Fruit fly (Drosophila melanogaster) whole organism, wandering third instar larva: ENCODE measurements around the gene CG31751.
A peak's percentile ranks its signal among the peaks of the same experiment; 100 is the strongest.

ENCODE experiments used
- Abd-B ChIP-seq: fragments of >200 bp; optimal IDR thresholded peaks from 2 replicates; lab custom pipeline; 2017; ENCODE audit warnings: missing biosample characterization, missing genetic modification characterization
- CG32264 ChIP-seq: fragments of 200-800 bp; sonication (Bioruptor generic); optimal IDR thresholded peaks from 2 replicates; lab custom pipeline; 2016; ENCODE audit warnings: missing biosample characterization, missing genetic modification characterization
- CG9705 ChIP-seq: fragments of 200-800 bp; sonication (Bioruptor generic); optimal IDR thresholded peaks from 2 replicates; lab custom pipeline; 2018; ENCODE audit warnings: missing biosample characterization, mild to moderate bottlenecking, missing genetic modification characterization
- CrebA ChIP-seq: fragments of 200-800 bp; sonication (Bioruptor generic); optimal IDR thresholded peaks from 2 replicates; lab custom pipeline; 2016; ENCODE audit warnings: missing biosample characterization, mild to moderate bottlenecking, missing genetic modification characterization, borderline replicate concordance
- Dfd ChIP-seq: fragments of >200 bp; optimal IDR thresholded peaks from 2 replicates; lab custom pipeline; 2017; ENCODE audit warnings: missing biosample characterization, missing genetic modification characterization
- Dif ChIP-seq: fragments of 200-275, 200-300 bp; sonication (Bioruptor generic); optimal IDR thresholded peaks from 2 replicates; lab custom pipeline; 2018; ENCODE audit warnings: missing biosample characterization, missing genetic modification characterization; ENCODE audit not compliant: partially characterized antibody
- GATAd ChIP-seq: sonication (Bioruptor generic); optimal IDR thresholded peaks from 2 replicates; lab custom pipeline; 2016; ENCODE audit warnings: missing biosample characterization, missing genetic modification characterization
- HLH106 ChIP-seq: fragments of 200-800 bp; optimal IDR thresholded peaks from 3 replicates; lab custom pipeline; 2019; ENCODE audit warnings: missing biosample characterization, mild to moderate bottlenecking, missing genetic modification characterization, moderate library complexity
- Hnf4 ChIP-seq: fragments of 200-800 bp; sonication (Bioruptor generic); optimal IDR thresholded peaks from 2 replicates; lab custom pipeline; 2016; ENCODE audit warnings: missing biosample characterization, mild to moderate bottlenecking, missing genetic modification characterization
- Hr78 ChIP-seq: fragments of >200 bp; optimal IDR thresholded peaks from 2 replicates; lab custom pipeline; 2017; ENCODE audit warnings: missing biosample characterization, missing genetic modification characterization
- Hr83 ChIP-seq: fragments of 200-300 bp; sonication (Bioruptor generic); optimal IDR thresholded peaks from 2 replicates; lab custom pipeline; 2016; ENCODE audit warnings: missing biosample characterization, mild to moderate bottlenecking, missing genetic modification characterization, moderate library complexity; ENCODE audit not compliant: poor library complexity, severe bottlenecking
- Jra ChIP-seq: sonication (Bioruptor generic); optimal IDR thresholded peaks from 2 replicates; lab custom pipeline; 2016; ENCODE audit warnings: missing biosample characterization, missing genetic modification characterization
- Mio ChIP-seq: sonication (Bioruptor generic); optimal IDR thresholded peaks from 2 replicates; lab custom pipeline; 2016; ENCODE audit warnings: missing biosample characterization, missing genetic modification characterization
- Myc ChIP-seq: fragments of >200 bp; optimal IDR thresholded peaks from 2 replicates; lab custom pipeline; 2017
- N ChIP-seq: fragments of >200 bp; optimal IDR thresholded peaks from 2 replicates; lab custom pipeline; 2018; ENCODE audit warnings: missing biosample characterization, missing external identifiers, missing genetic modification characterization
- OdsH ChIP-seq: fragments of 200-800 bp; sonication (Bioruptor generic); optimal IDR thresholded peaks from 2 replicates; lab custom pipeline; 2016; ENCODE audit warnings: missing biosample characterization, mild to moderate bottlenecking, missing genetic modification characterization
- Rel ChIP-seq, 2 experiments: fragments of 200-800 bp; sonication (Bioruptor generic) in 1 of 2; optimal IDR thresholded peaks; 2 replicates in 1 of 2; 3 replicates in 1 of 2; lab custom pipeline; 2016 to 2019; ENCODE audit warnings: mild to moderate bottlenecking in 2 of 2, missing biosample characterization in 2 of 2, missing genetic modification characterization in 2 of 2, moderate library complexity in 1 of 2
- Sp1 ChIP-seq: fragments of 200-800 bp; sonication (Bioruptor generic); optimal IDR thresholded peaks from 3 replicates; lab custom pipeline; 2019; ENCODE audit warnings: missing biosample characterization, mild to moderate bottlenecking, missing genetic modification characterization, moderate library complexity
- Vsx2 ChIP-seq: fragments of 200-300, 225-300 bp; sonication (Bioruptor generic); optimal IDR thresholded peaks from 2 replicates; lab custom pipeline; 2018; ENCODE audit warnings: missing biosample characterization, missing genetic modification characterization; ENCODE audit not compliant: partially characterized antibody
- br ChIP-seq: fragments of 200-800 bp; sonication (Bioruptor generic); optimal IDR thresholded peaks from 2 replicates; lab custom pipeline; 2016; ENCODE audit warnings: missing biosample characterization, missing genetic modification characterization
- brk ChIP-seq: fragments of 200-800 bp; sonication (Bioruptor generic); optimal IDR thresholded peaks from 2 replicates; lab custom pipeline; 2016; ENCODE audit warnings: missing biosample characterization, mild to moderate bottlenecking, missing genetic modification characterization
- dl ChIP-seq, 2 experiments: fragments of 175-275, 200-275 bp in 1 of 2; fragments of 200-275 bp in 1 of 2; sonication (Bioruptor generic); optimal IDR thresholded peaks; lab custom pipeline; 2018; ENCODE audit warnings: mild to moderate bottlenecking in 2 of 2, missing biosample characterization in 2 of 2, missing genetic modification characterization in 2 of 2, moderate library complexity in 2 of 2; ENCODE audit not compliant: partially characterized antibody in 2 of 2, insufficient read depth in 1 of 2
- dmrt93B ChIP-seq: fragments of 200-800 bp; sonication (Bioruptor generic); optimal IDR thresholded peaks from 2 replicates; lab custom pipeline; 2018; ENCODE audit warnings: missing biosample characterization, mild to moderate bottlenecking, missing genetic modification characterization
- dsf ChIP-seq: sonication (Bioruptor generic); optimal IDR thresholded peaks from 2 replicates; lab custom pipeline; 2016; ENCODE audit warnings: missing biosample characterization, missing genetic modification characterization, borderline replicate concordance
- ey ChIP-seq: fragments of 200-800 bp; sonication (Bioruptor generic); optimal IDR thresholded peaks from 2 replicates; lab custom pipeline; 2016; ENCODE audit warnings: missing biosample characterization, missing genetic modification characterization
- foxo ChIP-seq, 2 experiments: fragments of 200-800 bp; sonication (Bioruptor generic); optimal IDR thresholded peaks; 2 replicates in 1 of 2; 3 replicates in 1 of 2; lab custom pipeline; 2016 to 2017; ENCODE audit warnings: missing biosample characterization in 2 of 2, missing genetic modification characterization in 2 of 2
- fru ChIP-seq: fragments of 200-800 bp; sonication (Bioruptor generic); optimal IDR thresholded peaks from 3 replicates; lab custom pipeline; 2016; ENCODE audit warnings: missing biosample characterization, mild to moderate bottlenecking, missing genetic modification characterization
- h ChIP-seq: fragments of 200-800 bp; sonication (Bioruptor generic); optimal IDR thresholded peaks from 3 replicates; lab custom pipeline; 2016; ENCODE audit warnings: missing biosample characterization, mild to moderate bottlenecking, missing genetic modification characterization
- jim ChIP-seq: fragments of 175-275, 200-325 bp; sonication (Bioruptor generic); optimal IDR thresholded peaks from 2 replicates; lab custom pipeline; 2016; ENCODE audit warnings: missing biosample characterization, mild to moderate bottlenecking, missing genetic modification characterization
- lola ChIP-seq: fragments of >200 bp; optimal IDR thresholded peaks from 2 replicates; lab custom pipeline; 2017; ENCODE audit warnings: missing biosample characterization, missing genetic modification characterization
- pan ChIP-seq: fragments of >200 bp; optimal IDR thresholded peaks from 2 replicates; lab custom pipeline; 2017
- psq ChIP-seq: fragments of 200-800 bp; sonication (Bioruptor generic); optimal IDR thresholded peaks from 3 replicates; lab custom pipeline; 2017; ENCODE audit warnings: missing biosample characterization, mild to moderate bottlenecking, missing genetic modification characterization, moderate library complexity
- rgr ChIP-seq: fragments of 200-800 bp; sonication (Bioruptor generic); optimal IDR thresholded peaks from 3 replicates; lab custom pipeline; 2016; ENCODE audit warnings: missing biosample characterization, mild to moderate bottlenecking, missing genetic modification characterization
- sage ChIP-seq: fragments of 200-800 bp; sonication (Bioruptor generic); optimal IDR thresholded peaks from 2 replicates; lab custom pipeline; 2016; ENCODE audit warnings: missing biosample characterization, mild to moderate bottlenecking, missing genetic modification characterization
- sv ChIP-seq: fragments of 200-800 bp; sonication (Bioruptor generic); optimal IDR thresholded peaks from 3 replicates; lab custom pipeline; 2016; ENCODE audit warnings: missing biosample characterization, missing genetic modification characterization
- tai ChIP-seq: sonication (Bioruptor generic); optimal IDR thresholded peaks from 2 replicates; lab custom pipeline; 2016; ENCODE audit warnings: missing biosample characterization, missing genetic modification characterization
- usp ChIP-seq: fragments of >200 bp; optimal IDR thresholded peaks from 2 replicates; lab custom pipeline; 2017; ENCODE audit warnings: missing biosample characterization, missing genetic modification characterization
- woc ChIP-seq: sonication (Bioruptor generic); optimal IDR thresholded peaks from 2 replicates; lab custom pipeline; 2016; ENCODE audit warnings: missing biosample characterization, mild to moderate bottlenecking, missing genetic modification characterization

Gene CG31751

DNA sequence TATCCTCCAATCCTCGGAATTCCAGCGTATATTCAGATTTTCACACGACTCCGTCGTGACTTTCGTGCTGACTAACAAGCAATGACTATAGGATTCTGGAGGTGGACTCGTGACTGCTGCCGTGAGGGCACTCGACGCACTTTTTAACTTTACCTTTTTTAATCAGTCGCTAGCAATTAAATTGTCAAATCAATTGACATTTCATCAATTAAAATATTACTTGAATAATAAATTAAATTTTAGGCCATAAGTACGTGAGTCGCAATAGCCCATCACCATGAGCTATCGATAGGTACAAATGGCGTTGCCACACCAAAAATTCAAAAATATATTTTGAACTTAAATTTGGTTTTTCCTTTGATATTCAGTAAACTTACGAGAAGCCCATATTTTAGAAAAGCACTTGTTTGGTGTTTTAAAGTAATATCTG lies 28.6 kb downstream of the CG31751 start, which contains the start of gene Jwa:
Gene Jwa, minus strand, starts transcription at position 87 of the 430 bp plus-strand sequence.
- peak; percentile 84 for TF ChIP-seq HLH106 (tag; lab: Kevin White, UChicago)
- peak; percentile 98 for TF ChIP-seq rgr (GFP tag; lab: Kevin White, UChicago)
- TF ChIP-seq Dif (GFP tag; lab: Kevin White, UChicago): no peak
- peak; percentile 27 for TF ChIP-seq jim
- peak; percentile 85 to 98 for TF ChIP-seq foxo (GFP tag; optimal IDR thresholded peaks at IDR 0.05; lab: Kevin White, UChicago)
- peak; percentile 74 for TF ChIP-seq CG9705 (GFP tag; lab: Kevin White, UChicago)
- peak; percentile 91 for TF ChIP-seq ey
- TF ChIP-seq dl (GFP tag; optimal IDR thresholded peaks at IDR 0.05; lab: Kevin White, UChicago; ENCODE audit: insufficient read depth in 1 of 2, partially characterized antibody in 2 of 2): no peak
- peak; percentile 97 for TF ChIP-seq Jra (GFP tag; lab: Kevin White, UChicago)
- TF ChIP-seq pan (lab: Kevin White, UChicago): no peak
- TF ChIP-seq lola (GFP tag; lab: Kevin White, UChicago): no peak
- no peak for TF ChIP-seq brk (GFP tag; lab: Kevin White, UChicago)
- peak; percentile 88 for TF ChIP-seq psq (GFP tag; lab: Kevin White, UChicago)
- no peak for TF ChIP-seq GATAd
- TF ChIP-seq sv (GFP tag; lab: Kevin White, UChicago): peak; percentile 89
- no peak for TF ChIP-seq Hr78 (GFP tag; lab: Kevin White, UChicago)
- TF ChIP-seq Hnf4 (GFP tag; lab: Kevin White, UChicago): peak; percentile 98
- TF ChIP-seq CrebA (GFP tag; lab: Kevin White, UChicago): no peak
- TF ChIP-seq dmrt93B (GFP tag; lab: Kevin White, UChicago): peak; percentile 68
- TF ChIP-seq Myc (lab: Kevin White, UChicago): no peak
- TF ChIP-seq usp (GFP tag; lab: Kevin White, UChicago): no peak
- TF ChIP-seq fru (GFP tag; lab: Kevin White, UChicago): peak; percentile 92
- TF ChIP-seq Abd-B (GFP tag; lab: Kevin White, UChicago): no peak
- peak; percentile 90 for TF ChIP-seq OdsH
- TF ChIP-seq dsf: peak; percentile 94
- TF ChIP-seq br (GFP tag; lab: Kevin White, UChicago): peak; percentile 96
- peak; percentile 37 for TF ChIP-seq Hr83 (GFP tag; lab: Kevin White, UChicago)
- peak; percentile 57 for TF ChIP-seq sage (GFP tag; lab: Kevin White, UChicago)
- peak; percentile 88 for TF ChIP-seq woc (GFP tag; lab: Kevin White, UChicago)
- TF ChIP-seq Vsx2: no peak
- TF ChIP-seq CG32264 (GFP tag; lab: Kevin White, UChicago): peak; percentile 65
- TF ChIP-seq Sp1 (GFP tag; lab: Kevin White, UChicago): peak; percentile 93
- no peak for TF ChIP-seq Dfd (GFP tag; lab: Kevin White, UChicago)
- TF ChIP-seq h (GFP tag; lab: Kevin White, UChicago): peak; percentile 90
- no peak for TF ChIP-seq N (GFP tag; lab: Kevin White, UChicago)
- no peak for TF ChIP-seq tai (GFP tag; lab: Kevin White, UChicago)
- peak; percentile 78 for TF ChIP-seq Mio (GFP tag; lab: Kevin White, UChicago)
- TF ChIP-seq Rel (GFP tag; optimal IDR thresholded peaks at IDR 0.05; lab: Kevin White, UChicago): no peak
- peak; percentile 70 for TF ChIP-seq Rel (tag; optimal IDR thresholded peaks at IDR 0.05; lab: Kevin White, UChicago)

DNA sequence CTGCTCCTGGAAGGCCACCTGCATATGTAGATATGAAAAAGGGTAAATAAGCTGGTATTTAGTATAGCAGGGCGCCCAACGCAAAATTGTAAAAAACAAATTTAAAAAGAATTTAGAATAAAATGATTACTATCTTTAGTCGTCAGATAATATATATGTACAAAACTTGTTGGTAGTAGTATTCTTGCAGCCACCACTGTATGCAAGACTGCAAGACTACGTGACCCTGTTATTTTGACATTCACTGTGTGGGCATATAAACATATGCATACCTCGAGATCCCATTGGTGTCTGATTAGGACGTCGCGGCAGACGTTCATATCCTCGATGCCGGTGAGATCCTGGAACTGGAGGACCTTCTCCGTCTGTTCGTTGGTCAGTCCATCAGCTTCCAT lies 30.8 kb downstream of the CG31751 start:
- peak; percentile 10 for TF ChIP-seq CG32264 (GFP tag; lab: Kevin White, UChicago)
- peak; percentile 25 for TF ChIP-seq Hr83 (GFP tag; lab: Kevin White, UChicago)
- peak; percentile 22 for TF ChIP-seq ey
- peak; percentile 59 for TF ChIP-seq rgr (GFP tag; lab: Kevin White, UChicago)
- no peak for TF ChIP-seq woc (GFP tag; lab: Kevin White, UChicago)
- no peak for TF ChIP-seq jim
- peak in 1 of 2 experiments; percentile 54 for TF ChIP-seq foxo (GFP tag; optimal IDR thresholded peaks at IDR 0.05; lab: Kevin White, UChicago)
- peak; percentile 36 for TF ChIP-seq OdsH
- TF ChIP-seq Abd-B (GFP tag; lab: Kevin White, UChicago): no peak
- peak; percentile 63 for TF ChIP-seq Hnf4 (GFP tag; lab: Kevin White, UChicago)
- peak; percentile 43 for TF ChIP-seq h (GFP tag; lab: Kevin White, UChicago)
- TF ChIP-seq br (GFP tag; lab: Kevin White, UChicago): peak; percentile 38
- TF ChIP-seq fru (GFP tag; lab: Kevin White, UChicago): peak; percentile 53
